Worm (Caenorhabditis elegans) whole organism, young adult: ENCODE data around the gene F55G1.6.

ENCODE experiments used
- B0035.1 ChIP-seq: sonication (generic microtip); optimal IDR thresholded peaks from 2 replicates; lab custom pipeline; 2016; ENCODE audit warnings: missing genetic modification characterization, mild to moderate bottlenecking, missing compliant biosample characterization, missing genotype, missing genetic modification reagents
- T26A5.8 ChIP-seq: sonication (generic microtip); optimal IDR thresholded peaks from 2 replicates; lab custom pipeline; 2016; ENCODE audit warnings: missing genetic modification characterization, missing compliant biosample characterization
- Y53G8AR.9 ChIP-seq: fragments of 200-800 bp; sonication (Bioruptor generic); conservative IDR thresholded peaks from 2 replicates; pipeline ENCODE4 v1.3.6; 2022; ENCODE audit warnings: missing genetic modification reagents, missing genetic modification characterization, missing compliant biosample characterization
- ZK185.1 ChIP-seq: sonication (generic microtip); optimal IDR thresholded peaks from 2 replicates; lab custom pipeline; 2016; ENCODE audit warnings: mild to moderate bottlenecking, missing genetic modification characterization, missing compliant biosample characterization; ENCODE audit not compliant: poor library complexity, severe bottlenecking
- athp-1 ChIP-seq: sonication (generic microtip); optimal IDR thresholded peaks from 2 replicates; lab custom pipeline; 2017; ENCODE audit warnings: mild to moderate bottlenecking, missing genetic modification characterization, missing compliant biosample characterization
- bed-2 ChIP-seq: fragments of 200-800 bp; sonication (Bioruptor generic); IDR thresholded peaks from 2 replicates; pipeline ENCODE4 v1.3.6; 2022; ENCODE audit warnings: missing genetic modification reagents, missing genetic modification characterization, missing compliant biosample characterization
- ceh-100 ChIP-seq: fragments of 200-800 bp; sonication (Bioruptor generic); IDR thresholded peaks from 2 replicates; pipeline ENCODE4 v1.3.6; 2022; ENCODE audit warnings: missing genetic modification reagents, missing genetic modification characterization, missing compliant biosample characterization
- ceh-91 ChIP-seq: fragments of 200-800 bp; sonication (Bioruptor generic); IDR thresholded peaks from 2 replicates; pipeline ENCODE4 v1.3.6; 2022; ENCODE audit warnings: missing genetic modification reagents, missing genetic modification characterization, missing compliant biosample characterization
- die-1 ChIP-seq: sonication (generic microtip); optimal IDR thresholded peaks from 2 replicates; lab custom pipeline; 2016; ENCODE audit warnings: missing genotype, mild to moderate bottlenecking, missing genetic modification characterization, missing compliant biosample characterization
- dox-1 ChIP-seq: fragments of 200-800 bp; sonication (Bioruptor generic); IDR thresholded peaks from 2 replicates; pipeline ENCODE4 v1.3.6; 2022; ENCODE audit warnings: missing genetic modification reagents, missing genetic modification characterization, missing compliant biosample characterization
- dpff-1 ChIP-seq: sonication (generic microtip); optimal IDR thresholded peaks from 2 replicates; lab custom pipeline; 2017; ENCODE audit warnings: mild to moderate bottlenecking, missing genetic modification characterization, missing compliant biosample characterization
- dpl-1 ChIP-seq: fragments of 150-350 bp; optimal IDR thresholded peaks from 2 replicates; lab custom pipeline; 2014; ENCODE audit warnings: missing biosample characterization, missing genetic modification reagents, missing genetic modification characterization
- efl-1 ChIP-seq: fragments of 150-350 bp; optimal IDR thresholded peaks from 2 replicates; lab custom pipeline; 2014; ENCODE audit warnings: missing biosample characterization, missing genetic modification reagents, missing genetic modification characterization
- fkh-3 ChIP-seq: sonication (generic microtip); optimal IDR thresholded peaks from 2 replicates; lab custom pipeline; 2016; ENCODE audit warnings: mild to moderate bottlenecking, missing genetic modification characterization, missing compliant biosample characterization
- him-1 ChIP-seq: sonication (generic microtip); optimal IDR thresholded peaks from 2 replicates; lab custom pipeline; 2016; ENCODE audit warnings: missing genotype, missing genetic modification reagents, missing genetic modification characterization, missing compliant biosample characterization
- hmg-20 ChIP-seq: fragments of 200-800 bp; sonication (Bioruptor generic); IDR thresholded peaks from 2 replicates; pipeline ENCODE4 v1.3.6; 2022; ENCODE audit warnings: missing genetic modification reagents, missing genetic modification characterization, missing compliant biosample characterization
- let-526 ChIP-seq: fragments of 200-800 bp; sonication (Bioruptor generic); IDR thresholded peaks from 2 replicates; pipeline ENCODE4 v1.3.6; 2022; ENCODE audit warnings: missing genetic modification reagents, missing genetic modification characterization, missing compliant biosample characterization
- lin-35 ChIP-seq, 3 experiments: fragments of 150-350 bp in 2 of 3; sonication (generic microtip) in 1 of 3; optimal IDR thresholded peaks; 2 replicates each; lab custom pipeline; 2014 to 2018; ENCODE audit warnings: missing biosample characterization in 3 of 3, missing genetic modification characterization in 3 of 3, missing genetic modification reagents in 3 of 3
- madf-3 ChIP-seq: fragments of 200-800 bp; sonication (Bioruptor generic); IDR thresholded peaks from 2 replicates; pipeline ENCODE4 v1.3.6; 2022; ENCODE audit warnings: missing genetic modification reagents, missing genetic modification characterization, missing compliant biosample characterization
- madf-6 ChIP-seq: fragments of 200-800 bp; sonication (Bioruptor generic); IDR thresholded peaks from 2 replicates; pipeline ENCODE4 v1.3.6; 2022; ENCODE audit warnings: missing genetic modification reagents, missing genetic modification characterization, missing compliant biosample characterization
- madf-8 ChIP-seq: fragments of 200-800 bp; sonication (Bioruptor generic); conservative IDR thresholded peaks from 2 replicates; pipeline ENCODE4 v1.3.6; 2022; ENCODE audit warnings: missing genetic modification reagents, missing genetic modification characterization, missing compliant biosample characterization
- mel-28 ChIP-seq: sonication (generic microtip); optimal IDR thresholded peaks from 2 replicates; lab custom pipeline; 2016; ENCODE audit warnings: borderline replicate concordance, mild to moderate bottlenecking, missing genetic modification characterization, missing compliant biosample characterization
- nfyb-1 ChIP-seq: fragments of 200-800 bp; sonication (Bioruptor generic); IDR thresholded peaks from 2 replicates; pipeline ENCODE4 v1.3.6; 2022; ENCODE audit warnings: missing genetic modification reagents, missing genetic modification characterization, missing compliant biosample characterization
- nhr-80 ChIP-seq: sonication (generic microtip); optimal IDR thresholded peaks from 2 replicates; lab custom pipeline; 2016; ENCODE audit warnings: missing genetic modification characterization, missing compliant biosample characterization
- snpc-1.1 ChIP-seq: sonication (generic microtip); optimal IDR thresholded peaks from 2 replicates; lab custom pipeline; 2017; ENCODE audit warnings: missing genetic modification characterization, mild to moderate bottlenecking, missing compliant biosample characterization, antibody characterized with exemption, moderate library complexity, missing genotype, missing genetic modification reagents; ENCODE audit not compliant: insufficient read depth
- snpc-1.3 ChIP-seq: sonication (generic microtip); optimal IDR thresholded peaks from 2 replicates; lab custom pipeline; 2017; ENCODE audit warnings: missing genetic modification characterization, mild to moderate bottlenecking, missing compliant biosample characterization, antibody characterized with exemption, moderate library complexity, missing genotype, missing genetic modification reagents; ENCODE audit not compliant: insufficient read depth
- unc-62 ChIP-seq: fragments of 150-350 bp; optimal IDR thresholded peaks from 2 replicates; lab custom pipeline; 2014; ENCODE audit warnings: missing biosample characterization, missing genetic modification reagents, missing genetic modification characterization
- zim-3 ChIP-seq: sonication (generic microtip); optimal IDR thresholded peaks from 2 replicates; lab custom pipeline; 2017; ENCODE audit warnings: mild to moderate bottlenecking, missing genetic modification characterization, moderate library complexity, missing compliant biosample characterization
- ztf-25 ChIP-seq: fragments of 200-800 bp; sonication (Bioruptor generic); IDR thresholded peaks from 2 replicates; pipeline ENCODE4 v1.3.6; 2022; ENCODE audit warnings: missing genetic modification reagents, missing genetic modification characterization, missing compliant biosample characterization
- ztf-26 ChIP-seq: sonication (generic microtip); optimal IDR thresholded peaks from 2 replicates; lab custom pipeline; 2017; ENCODE audit warnings: missing genetic modification characterization, missing compliant biosample characterization
- ztf-6 ChIP-seq: fragments of 200-800 bp; sonication (Bioruptor generic); IDR thresholded peaks from 2 replicates; pipeline ENCODE4 v1.3.6; 2022; ENCODE audit warnings: missing genetic modification reagents, missing genetic modification characterization, missing compliant biosample characterization

F55G1.6 gene

ce11 chrIV:7454890-7455289 lies 18.4 kb upstream of the F55G1.6 start:
- TF ChIP-seq nfyb-1 (no peak), nhr-80 (tag; lab: Kevin White, UChicago) (no peak), athp-1 (tag; lab: Kevin White, UChicago) (no peak), die-1 (tag; lab: Kevin White, UChicago) (no peak)
- TF ChIP-seq, all 124 proteins: peak for 0

DNA sequence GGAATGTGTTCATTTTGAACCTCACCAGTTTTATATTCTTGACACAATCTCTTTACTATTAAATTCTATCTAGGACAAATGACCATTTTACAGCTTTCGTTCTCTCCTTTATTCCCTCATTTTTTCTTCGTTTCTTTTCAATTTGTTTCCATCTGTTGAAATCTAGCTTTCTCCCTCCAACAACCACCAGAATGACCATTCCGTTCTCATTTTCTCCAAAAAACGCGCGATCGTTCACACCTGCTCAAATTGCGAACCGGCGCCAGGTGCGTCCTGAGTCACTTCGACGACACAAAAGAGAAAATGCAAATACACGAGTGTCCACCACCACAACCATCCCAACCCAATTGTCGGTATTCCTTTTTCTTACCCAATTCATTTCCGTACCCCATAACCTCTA lies 17.1 kb upstream of the F55G1.6 start, which contains the start of gene F13B6.1:
F13B6.1 (plus strand) TSS at position 301 of the 400 bp plus-strand sequence.
- no peak for TF ChIP-seq snpc-1.3 (tag; lab: Kevin White, UChicago)
- TF ChIP-seq unc-62 = no peak
- TF ChIP-seq fkh-3 = no peak

ce11 chrIV:7460225-7460624 lies 13.1 kb upstream of the F55G1.6 start, which contains the start of gene F13B6.2:
F13B6.2 (minus strand) TSS chrIV:7460325.
- TF ChIP-seq Y53G8AR.9 = no peak
- no peak for TF ChIP-seq ZK185.1 (tag; lab: Kevin White, UChicago)
- no peak for TF ChIP-seq him-1 (tag; lab: Kevin White, UChicago)
- TF ChIP-seq bed-2 (GFP tag; lab: Robert Waterston, UW) = no peak
- TF ChIP-seq let-526 (GFP tag; lab: Robert Waterston, UW) = no peak
- TF ChIP-seq hmg-20 (GFP tag; lab: Robert Waterston, UW) = no peak
- no peak for TF ChIP-seq ztf-25 (GFP tag; lab: Robert Waterston, UW)
- no peak for TF ChIP-seq dpl-1 (GFP tag; lab: Kevin White, UChicago)
- no peak for TF ChIP-seq mel-28 (tag; lab: Kevin White, UChicago)
- TF ChIP-seq lin-35 (GFP tag; optimal IDR thresholded peaks at IDR 0.05; lab: Kevin White, UChicago) = no peak
- TF ChIP-seq, all 124 proteins: peak for 0

DNA sequence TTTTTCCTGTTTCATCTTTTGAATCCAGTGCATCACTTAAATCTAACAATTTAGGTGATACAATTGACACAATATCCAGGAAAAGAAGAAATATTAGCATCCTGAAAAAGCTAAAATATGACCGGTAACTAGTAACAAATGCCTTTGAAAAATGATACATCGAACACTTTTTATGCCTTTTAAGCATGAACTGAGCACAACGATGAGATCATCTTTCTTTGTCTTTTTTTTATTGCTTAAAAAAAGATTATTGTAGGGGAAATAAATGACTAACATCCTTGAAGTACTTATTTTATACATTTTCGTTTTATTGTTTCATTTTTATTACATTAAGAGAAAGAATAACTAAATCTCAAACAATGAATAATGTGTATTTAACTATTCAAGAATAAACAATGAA lies 7.5 kb upstream of the F55G1.6 start, which contains the start of gene F13B6.3:
F13B6.3 (minus strand) TSS at position 101 of the 400 bp plus-strand sequence.
- TF ChIP-seq ceh-100 (GFP tag; lab: Robert Waterston, UW) (no peak), dox-1 (GFP tag; lab: Robert Waterston, UW) (no peak), madf-3 (GFP tag; lab: Robert Waterston, UW) (no peak), zim-3 (tag; lab: Kevin White, UChicago) (no peak), B0035.1 (tag; lab: Kevin White, UChicago) (no peak), ceh-91 (GFP tag; lab: Robert Waterston, UW) (no peak), madf-8 (GFP tag; lab: Robert Waterston, UW) (no peak), efl-1 (GFP tag; lab: Kevin White, UChicago) (no peak), ztf-6 (GFP tag; lab: Robert Waterston, UW) (no peak), ztf-26 (no peak), snpc-1.1 (tag; lab: Kevin White, UChicago) (no peak), T26A5.8 (tag; lab: Kevin White, UChicago) (no peak), dpff-1 (tag; lab: Kevin White, UChicago) (no peak)

DNA sequence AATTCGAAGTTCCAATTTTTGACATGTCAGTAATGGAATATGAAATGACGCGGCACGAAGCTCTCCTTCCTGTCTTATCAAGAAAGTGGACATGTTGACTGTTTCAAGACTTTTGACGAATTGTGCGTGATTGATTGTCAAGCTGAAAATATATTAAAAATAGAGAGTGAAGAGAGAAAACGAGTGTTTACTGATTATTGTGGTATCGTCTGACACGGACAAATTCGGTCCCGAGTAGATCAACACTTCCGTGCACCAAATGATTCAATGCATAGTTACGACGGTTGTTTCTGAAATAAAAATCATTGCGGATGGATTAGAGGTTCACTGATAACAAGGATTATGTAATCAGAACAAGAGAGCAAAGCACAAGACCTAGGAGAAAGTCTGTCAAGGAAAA lies 6.1 kb upstream of the F55G1.6 start:
- TF ChIP-seq nhr-80 (tag; lab: Kevin White, UChicago) (peak; percentile 55), madf-6 (GFP tag; lab: Robert Waterston, UW) (no peak)
- TF ChIP-seq, all 124 proteins: peak for 1
